Worm (Caenorhabditis elegans) whole organism, young adult: ENCODE data around the gene vab-1.

Source experiments
- B0019.2 ChIP-seq: fragments of 200-800 bp; sonication (Bioruptor generic); conservative IDR thresholded peaks from 2 replicates; pipeline ENCODE4 v1.3.6; 2022; ENCODE audit warnings: missing genetic modification reagents, missing genetic modification characterization, missing compliant biosample characterization
- C06A6.2 ChIP-seq: fragments of 200-800 bp; sonication (Bioruptor generic); conservative IDR thresholded peaks from 2 replicates; pipeline ENCODE4 v1.3.6; 2022; ENCODE audit warnings: missing genetic modification characterization, missing compliant biosample characterization
- C17E4.6 ChIP-seq: fragments of 200-800 bp; sonication (Bioruptor generic); IDR thresholded peaks from 2 replicates; pipeline ENCODE4 v1.3.6; 2022; ENCODE audit warnings: missing genetic modification reagents, missing genetic modification characterization, missing compliant biosample characterization
- D2030.7 ChIP-seq: fragments of 200-800 bp; sonication (Bioruptor generic); IDR thresholded peaks from 2 replicates; pipeline ENCODE4 v1.3.6; 2022; ENCODE audit warnings: missing genetic modification reagents, missing genetic modification characterization, missing compliant biosample characterization
- F22D6.2 ChIP-seq: sonication (generic microtip); optimal IDR thresholded peaks from 2 replicates; lab custom pipeline; 2016; ENCODE audit warnings: mild to moderate bottlenecking, missing genetic modification characterization, missing compliant biosample characterization
- F33H1.4 ChIP-seq: fragments of 200-800 bp; sonication (Bioruptor generic); IDR thresholded peaks from 2 replicates; pipeline ENCODE4 v1.3.6; 2022; ENCODE audit warnings: missing genetic modification reagents, missing genetic modification characterization, missing compliant biosample characterization
- K11D2.4 ChIP-seq: fragments of 200-800 bp; sonication (Bioruptor generic); IDR thresholded peaks from 2 replicates; pipeline ENCODE4 v1.3.6; 2022; ENCODE audit warnings: missing genetic modification reagents, missing genetic modification characterization, missing compliant biosample characterization
- T07F8.4 ChIP-seq: sonication (generic microtip); optimal IDR thresholded peaks from 2 replicates; lab custom pipeline; 2016; ENCODE audit warnings: mild to moderate bottlenecking, missing genetic modification characterization, moderate library complexity, missing compliant biosample characterization
- Y56A3A.18 ChIP-seq: fragments of 200-800 bp; sonication (Bioruptor generic); IDR thresholded peaks from 2 replicates; pipeline ENCODE4 v1.3.6; 2022; ENCODE audit warnings: missing genetic modification reagents, missing genetic modification characterization, missing compliant biosample characterization
- aptf-2 ChIP-seq: fragments of 200-800 bp; sonication (Bioruptor generic); conservative IDR thresholded peaks from 2 replicates; pipeline ENCODE4 v1.3.6; 2022; ENCODE audit warnings: missing genetic modification reagents, missing genetic modification characterization, missing compliant biosample characterization
- atf-7 ChIP-seq: sonication (generic microtip); optimal IDR thresholded peaks from 2 replicates; lab custom pipeline; 2017; ENCODE audit warnings: mild to moderate bottlenecking, missing genetic modification characterization, missing compliant biosample characterization
- attf-5 ChIP-seq: fragments of 200-800 bp; sonication (Bioruptor generic); optimal IDR thresholded peaks from 2 replicates; lab custom pipeline; 2018; ENCODE audit warnings: mild to moderate bottlenecking, missing genetic modification characterization, missing compliant biosample characterization
- bed-1 ChIP-seq: fragments of 200-800 bp; sonication (Bioruptor generic); IDR thresholded peaks from 2 replicates; pipeline ENCODE4 v1.3.6; 2022; ENCODE audit warnings: missing genetic modification reagents, missing genetic modification characterization, missing compliant biosample characterization
- cebp-1 ChIP-seq, 2 experiments: fragments of 200-800 bp in 1 of 2; sonication (Bioruptor generic) in 1 of 2; sonication (generic microtip) in 1 of 2; IDR thresholded peaks in 1 of 2; optimal IDR thresholded peaks in 1 of 2; 2 replicates each; pipeline versions ENCODE4 v1.3.6 to Lab custom; 2017 to 2022; ENCODE audit warnings: missing compliant biosample characterization in 2 of 2, missing genetic modification characterization in 2 of 2, mild to moderate bottlenecking in 1 of 2, missing genetic modification reagents in 1 of 2, moderate library complexity in 1 of 2
- ceh-58 ChIP-seq: fragments of 200-800 bp; sonication (Bioruptor generic); IDR thresholded peaks from 2 replicates; pipeline ENCODE4 v1.3.6; 2022; ENCODE audit warnings: missing genetic modification characterization, missing compliant biosample characterization
- ceh-91 ChIP-seq: fragments of 200-800 bp; sonication (Bioruptor generic); IDR thresholded peaks from 2 replicates; pipeline ENCODE4 v1.3.6; 2022; ENCODE audit warnings: missing genetic modification reagents, missing genetic modification characterization, missing compliant biosample characterization
- die-1 ChIP-seq: sonication (generic microtip); optimal IDR thresholded peaks from 2 replicates; lab custom pipeline; 2016; ENCODE audit warnings: missing genotype, mild to moderate bottlenecking, missing genetic modification characterization, missing compliant biosample characterization
- efl-1 ChIP-seq: fragments of 150-350 bp; optimal IDR thresholded peaks from 2 replicates; lab custom pipeline; 2014; ENCODE audit warnings: missing biosample characterization, missing genetic modification reagents, missing genetic modification characterization
- egl-18 ChIP-seq: fragments of 200-800 bp; sonication (Bioruptor generic); IDR thresholded peaks from 2 replicates; pipeline ENCODE4 v1.3.6; 2022; ENCODE audit warnings: missing genetic modification reagents, missing genetic modification characterization, missing compliant biosample characterization
- egl-44 ChIP-seq: fragments of 200-800 bp; sonication (Bioruptor generic); IDR thresholded peaks from 2 replicates; pipeline ENCODE4 v1.3.6; 2022; ENCODE audit warnings: missing genetic modification reagents, missing genetic modification characterization, missing compliant biosample characterization
- him-1 ChIP-seq: sonication (generic microtip); optimal IDR thresholded peaks from 2 replicates; lab custom pipeline; 2016; ENCODE audit warnings: missing genotype, missing genetic modification reagents, missing genetic modification characterization, missing compliant biosample characterization
- let-526 ChIP-seq: fragments of 200-800 bp; sonication (Bioruptor generic); IDR thresholded peaks from 2 replicates; pipeline ENCODE4 v1.3.6; 2022; ENCODE audit warnings: missing genetic modification reagents, missing genetic modification characterization, missing compliant biosample characterization
- lin-40 ChIP-seq: sonication (generic microtip); optimal IDR thresholded peaks from 2 replicates; lab custom pipeline; 2016; ENCODE audit warnings: missing genetic modification characterization, mild to moderate bottlenecking, missing compliant biosample characterization, missing genotype, missing genetic modification reagents
- lin-54 ChIP-seq: fragments of 200-800 bp; sonication (Bioruptor generic); optimal IDR thresholded peaks from 2 replicates; lab custom pipeline; 2018; ENCODE audit warnings: mild to moderate bottlenecking, missing genetic modification characterization, missing compliant biosample characterization
- mes-4 ChIP-seq: sonication (generic microtip); optimal IDR thresholded peaks from 2 replicates; lab custom pipeline; 2016; ENCODE audit warnings: missing genotype, missing genetic modification characterization, missing compliant biosample characterization
- nfya-2 ChIP-seq: fragments of 200-800 bp; sonication (Bioruptor generic); IDR thresholded peaks from 2 replicates; pipeline ENCODE4 v1.3.6; 2022; ENCODE audit warnings: missing genetic modification reagents, missing genetic modification characterization, missing compliant biosample characterization
- nhr-120 ChIP-seq: fragments of 200-800 bp; sonication (Bioruptor generic); IDR thresholded peaks from 2 replicates; pipeline ENCODE4 v1.3.6; 2022; ENCODE audit warnings: missing genetic modification characterization, missing compliant biosample characterization
- nhr-179 ChIP-seq: sonication (generic microtip); optimal IDR thresholded peaks from 2 replicates; lab custom pipeline; 2016; ENCODE audit warnings: mild to moderate bottlenecking, missing genetic modification characterization, missing compliant biosample characterization
- nhr-80 ChIP-seq: sonication (generic microtip); optimal IDR thresholded peaks from 2 replicates; lab custom pipeline; 2016; ENCODE audit warnings: missing genetic modification characterization, missing compliant biosample characterization
- snpc-1.3 ChIP-seq: sonication (generic microtip); optimal IDR thresholded peaks from 2 replicates; lab custom pipeline; 2017; ENCODE audit warnings: missing genetic modification characterization, mild to moderate bottlenecking, missing compliant biosample characterization, antibody characterized with exemption, moderate library complexity, missing genotype, missing genetic modification reagents; ENCODE audit not compliant: insufficient read depth
- sptf-2 ChIP-seq: fragments of 200-800 bp; sonication (Bioruptor generic); optimal IDR thresholded peaks from 2 replicates; lab custom pipeline; 2018; ENCODE audit warnings: mild to moderate bottlenecking, missing genetic modification characterization, missing compliant biosample characterization
- tlf-1 ChIP-seq: fragments of 200-800 bp; sonication (Bioruptor generic); optimal IDR thresholded peaks from 2 replicates; lab custom pipeline; 2018; ENCODE audit warnings: mild to moderate bottlenecking, missing genetic modification characterization, missing compliant biosample characterization
- unc-62 ChIP-seq: fragments of 150-350 bp; optimal IDR thresholded peaks from 2 replicates; lab custom pipeline; 2014; ENCODE audit warnings: missing biosample characterization, missing genetic modification reagents, missing genetic modification characterization

The vab-1 gene

DNA sequence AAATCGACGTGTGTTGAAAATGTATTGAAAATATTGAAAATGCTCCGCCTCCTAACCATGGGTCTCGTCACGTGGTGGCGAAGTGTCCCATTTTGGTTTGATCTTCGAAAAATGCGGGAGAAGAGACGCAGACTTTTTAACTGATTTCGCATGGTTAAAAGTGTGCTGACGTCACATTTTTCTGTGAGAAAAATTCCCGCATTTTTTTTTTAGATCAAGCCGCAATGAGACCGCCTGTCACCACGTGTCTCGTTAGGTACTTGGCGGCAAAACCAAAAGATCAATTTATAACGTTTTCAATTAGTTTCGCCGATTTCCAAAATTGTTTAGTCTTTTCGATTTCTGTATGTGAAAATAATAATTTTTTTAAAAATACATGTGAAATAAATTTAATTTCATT, 46.6 kb upstream of the vab-1 start (continued):
- TF ChIP-seq Y56A3A.18 (GFP tag; lab: Robert Waterston, UW) (no peak), lin-54 (no peak), egl-18 (GFP tag; lab: Robert Waterston, UW) (no peak), F33H1.4 (GFP tag; lab: Robert Waterston, UW) (no peak)
- TF ChIP-seq, all 124 proteins: peak for 5

DNA sequence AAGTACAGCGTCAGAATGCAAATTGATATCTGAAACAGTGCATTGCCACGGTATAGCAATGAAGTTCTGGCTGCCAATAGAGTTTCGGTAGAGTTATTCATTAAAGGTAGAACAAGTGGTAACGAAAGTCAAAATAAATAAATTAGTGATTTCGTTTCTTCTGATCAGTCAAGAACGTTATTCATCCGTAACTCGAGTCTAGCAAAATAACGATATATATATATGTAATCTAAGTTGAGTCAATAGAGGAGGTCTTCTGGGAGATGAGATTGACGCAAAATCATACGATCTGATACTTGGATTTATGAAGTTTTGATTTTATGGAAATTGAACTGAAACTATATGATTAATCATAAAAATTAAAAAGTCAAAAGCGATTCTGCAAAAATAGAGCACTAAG, 44.0 kb upstream of the vab-1 start, which contains the start of gene sra-35:
TSS of gene sra-35 (minus strand) at position 101 of the 400 bp plus-strand sequence.
- no peak for TF ChIP-seq die-1 (tag; lab: Kevin White, UChicago)
- TF ChIP-seq nhr-179 (tag; lab: Kevin White, UChicago), result no peak
- TF ChIP-seq atf-7 (tag; lab: Kevin White, UChicago), result no peak
- no peak for TF ChIP-seq ceh-58 (GFP tag; lab: Robert Waterston, UW)
- no peak for TF ChIP-seq lin-40 (tag; lab: Kevin White, UChicago)
- TF ChIP-seq nhr-120 (GFP tag; lab: Robert Waterston, UW), result no peak
- TF ChIP-seq C06A6.2 (GFP tag; lab: Robert Waterston, UW), result no peak
- no peak for TF ChIP-seq attf-5
- TF ChIP-seq nfya-2 (GFP tag; lab: Robert Waterston, UW), result no peak
- TF ChIP-seq mes-4 (tag; lab: Kevin White, UChicago), result no peak
- no peak for TF ChIP-seq nhr-80 (tag; lab: Kevin White, UChicago)
- TF ChIP-seq sptf-2, result no peak
- TF ChIP-seq B0019.2 (GFP tag; lab: Robert Waterston, UW), result no peak
- no peak for TF ChIP-seq egl-18 (GFP tag; lab: Robert Waterston, UW)

DNA sequence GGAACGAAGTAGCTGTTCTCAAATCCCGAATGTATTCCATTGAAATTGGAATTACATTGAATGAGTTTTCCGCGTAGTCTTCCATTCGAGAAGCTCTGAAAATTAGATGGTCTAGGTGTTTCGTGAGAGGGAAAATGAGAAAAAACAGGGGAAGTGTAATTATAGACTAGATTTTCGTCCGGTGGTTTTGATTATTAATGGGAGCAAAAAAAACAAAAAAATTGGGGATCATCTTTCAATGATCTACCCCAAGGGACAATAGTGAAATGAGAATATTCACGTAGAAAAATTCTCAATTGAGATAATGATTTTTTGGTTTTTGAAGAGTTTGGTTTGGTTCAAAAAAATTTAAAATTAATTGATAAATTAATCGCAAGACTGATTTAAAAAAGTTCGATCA, 39.9 kb upstream of the vab-1 start, which contains the start of gene sra-32:
TSS of gene sra-32 (minus strand) at position 101 of the 400 bp plus-strand sequence.
- TF ChIP-seq aptf-2 (GFP tag; lab: Robert Waterston, UW) (no peak), F22D6.2 (tag; lab: Kevin White, UChicago) (no peak), let-526 (GFP tag; lab: Robert Waterston, UW) (no peak), snpc-1.3 (tag; lab: Kevin White, UChicago) (no peak), unc-62 (no peak)

DNA sequence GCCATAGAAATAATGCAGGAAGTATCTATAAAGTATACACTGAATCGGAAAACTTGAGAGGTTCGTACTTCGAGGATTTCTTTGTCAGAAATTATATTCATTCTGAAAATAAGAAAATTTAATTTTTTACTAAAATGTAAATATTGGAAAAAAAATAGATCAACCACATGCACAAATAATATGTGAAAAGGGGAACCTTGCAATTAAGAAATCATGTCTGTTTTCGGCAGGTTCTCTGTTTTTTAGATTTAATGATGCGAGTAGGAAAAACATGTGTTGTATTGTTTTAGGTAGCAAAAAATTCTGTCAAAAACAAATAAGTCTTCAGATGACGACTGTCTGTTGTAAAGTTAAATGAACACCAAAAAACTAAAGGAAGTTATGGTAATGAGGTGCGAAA, 34.7 kb upstream of the vab-1 start, which contains the start of gene sra-33:
TSS of gene sra-33 (minus strand) at position 101 of the 400 bp plus-strand sequence.
- no peak for TF ChIP-seq T07F8.4
- no peak for TF ChIP-seq efl-1 (GFP tag; lab: Kevin White, UChicago)
- no peak for TF ChIP-seq tlf-1
- TF ChIP-seq cebp-1 (GFP tag; IDR thresholded peaks at IDR 0.05; lab: Robert Waterston, UW), result no peak
- TF ChIP-seq cebp-1 (tag; optimal IDR thresholded peaks at IDR 0.05; lab: Kevin White, UChicago), result no peak
- TF ChIP-seq ceh-58 (GFP tag; lab: Robert Waterston, UW), result no peak
- TF ChIP-seq sptf-2, result no peak
- TF ChIP-seq ceh-91 (GFP tag; lab: Robert Waterston, UW), result no peak
- TF ChIP-seq egl-44 (GFP tag; lab: Robert Waterston, UW), result no peak
- TF ChIP-seq C17E4.6 (GFP tag; lab: Robert Waterston, UW), result no peak
- no peak for TF ChIP-seq bed-1 (GFP tag; lab: Robert Waterston, UW)
- no peak for TF ChIP-seq him-1 (tag; lab: Kevin White, UChicago)
- TF ChIP-seq snpc-1.3 (tag; lab: Kevin White, UChicago), result no peak
- no peak for TF ChIP-seq K11D2.4 (GFP tag; lab: Robert Waterston, UW)
- TF ChIP-seq D2030.7, result no peak
